Fruit fly (Drosophila melanogaster) whole organism, larva: Measurements from ENCODE around the gene NimB4.

Experiments used
- noc ChIP-seq: fragments of 200-800 bp; sonication (Bioruptor generic); optimal IDR thresholded peaks from 3 replicates; lab custom pipeline; 2019; ENCODE audit warnings: missing biosample characterization, mild to moderate bottlenecking, missing genetic modification characterization, moderate library complexity

Gene NimB4

dm6 chr2L:13969876-13970275 is at the start of gene NimB4, which contains the start of gene NimB5:
TSS of gene NimB4 (minus strand) at chr2L:13969976.
TSS of gene NimB5 (plus strand) at chr2L:13970177.
- no peak for TF ChIP-seq noc

- no peak for TF ChIP-seq noc
These were observed 45.3 kb upstream of the NimB4 start for dm6 chr2L:14015109-14015508.

dm6 chr2L:14013478-14013877 is 43.7 kb upstream of the NimB4 start:
- peak; percentile 62 for TF ChIP-seq noc

dm6 chr2L:14012304-14013054 is 42.7 kb upstream of the NimB4 start, which contains the start of gene bgm:
TSS of gene bgm (plus strand) at chr2L:14013004.
- TF ChIP-seq noc, result no peak

dm6 chr2L:14011591-14012303 is 42.0 kb upstream of the NimB4 start:
- peak; percentile 84 for TF ChIP-seq noc

- TF ChIP-seq noc, result no peak
These were observed 40.6 kb upstream of the NimB4 start for dm6 chr2L:14010410-14010809.

dm6 chr2L:14007801-14008200 is 38.0 kb upstream of the NimB4 start, which contains the start of gene CG42692:
TSS of gene CG42692 (plus strand) at chr2L:14008101.
- no peak for TF ChIP-seq noc

- no peak for TF ChIP-seq noc
These were observed 32.1 kb upstream of the NimB4 start for dm6 chr2L:14001887-14002286.

dm6 chr2L:14001078-14001477 is 31.3 kb upstream of the NimB4 start, which contains the start of gene rk:
TSS of gene rk (minus strand) at chr2L:14001248.
- no peak for TF ChIP-seq noc

- no peak for TF ChIP-seq noc
These were observed 29.2 kb upstream of the NimB4 start for dm6 chr2L:13998952-13999351.

dm6 chr2L:13979826-13980225 is 10.1 kb upstream of the NimB4 start, which contains the start of gene NimC2:
TSS of gene NimC2 (plus strand) at chr2L:13980126.
- no peak for TF ChIP-seq noc

dm6 chr2L:13977073-13977472 is 7.3 kb upstream of the NimB4 start, which contains the start of gene Cyp28a5:
TSS of gene Cyp28a5 (plus strand) at chr2L:13977302.
- TF ChIP-seq noc, result peak; percentile 28

- no peak for TF ChIP-seq noc
These were observed 6.9 kb upstream of the NimB4 start, which contains the start of gene NimC1 for dm6 chr2L:13976669-13977068. TSS of gene NimC1 (minus strand) at chr2L:13976769.

dm6 chr2L:13972847-13973246 is 3.1 kb upstream of the NimB4 start, which contains the start of gene He:
TSS of gene He (minus strand) at chr2L:13972947.
- no peak for TF ChIP-seq noc

dm6 chr2L:13967846-13968350 is 1.9 kb downstream of the NimB4 start, which contains the start of gene NimB3:
TSS of gene NimB3 (minus strand) at chr2L:13967985.
- no peak for TF ChIP-seq noc

dm6 chr2L:13966732-13967316 is 3.0 kb downstream of the NimB4 start, which contains the start of gene NimB2:
TSS of gene NimB2 (minus strand) at chr2L:13967018.
- peak; percentile 4 for TF ChIP-seq noc
